Fruit fly (Drosophila melanogaster) whole organism, embryonic: ENCODE results near the gene ND-30.

Experiments
- BEAF-32 ChIP-seq: fragments of 200-800 bp; sonication (Bioruptor generic); optimal IDR thresholded peaks from 3 replicates; lab custom pipeline; 2017; ENCODE audit warnings: missing biosample characterization, missing genetic modification characterization, mild to moderate bottlenecking, moderate library complexity, missing genetic modification reagents
- Bgb ChIP-seq: fragments of 200-800 bp; sonication (Bioruptor generic); IDR thresholded peaks from 2 replicates; pipeline ENCODE4 v1.3.6; 2022; ENCODE audit warnings: missing biosample characterization, missing genetic modification characterization; ENCODE audit not compliant: partially characterized antibody
- CG10147 ChIP-seq: fragments of 200-800 bp; sonication (Bioruptor generic); optimal IDR thresholded peaks from 2 replicates; lab custom pipeline; 2019; ENCODE audit warnings: missing biosample characterization, mild to moderate bottlenecking, missing genetic modification characterization, moderate library complexity
- CG13775 ChIP-seq: fragments of 200-800 bp; sonication (Bioruptor generic); optimal IDR thresholded peaks from 3 replicates; lab custom pipeline; 2017; ENCODE audit warnings: missing biosample characterization, mild to moderate bottlenecking, missing genetic modification characterization
- CG14860 ChIP-seq: fragments of 200-800 bp; sonication (Bioruptor generic); IDR thresholded peaks from 3 replicates; pipeline ENCODE4 v1.3.6; 2022; ENCODE audit warnings: missing biosample characterization, missing genetic modification characterization; ENCODE audit not compliant: partially characterized antibody
- CG15479 ChIP-seq: fragments of 200-800 bp; sonication (Bioruptor generic); optimal IDR thresholded peaks from 3 replicates; lab custom pipeline; 2019; ENCODE audit warnings: missing biosample characterization, mild to moderate bottlenecking, missing genetic modification characterization, moderate library complexity
- CG15514 ChIP-seq: fragments of 200-800 bp; sonication (Bioruptor generic); optimal IDR thresholded peaks from 3 replicates; lab custom pipeline; 2017; ENCODE audit warnings: missing biosample characterization, missing genetic modification characterization, mild to moderate bottlenecking, moderate library complexity, missing genetic modification reagents
- CG17829 ChIP-seq: fragments of 200-800 bp; optimal IDR thresholded peaks from 2 replicates; lab custom pipeline; 2019; ENCODE audit warnings: missing biosample characterization, mild to moderate bottlenecking, missing genetic modification characterization, moderate library complexity
- CG2129 ChIP-seq: fragments of 200-800 bp; sonication (Bioruptor generic); IDR thresholded peaks from 2 replicates; pipeline ENCODE4 v1.3.6; 2022; ENCODE audit warnings: missing biosample characterization, missing genetic modification characterization; ENCODE audit not compliant: partially characterized antibody
- CG34224 ChIP-seq: fragments of 200-800 bp; sonication (Bioruptor generic); IDR thresholded peaks from 3 replicates; pipeline ENCODE4 v1.3.6; 2022; ENCODE audit warnings: missing biosample characterization, missing genetic modification characterization; ENCODE audit not compliant: partially characterized antibody
- CG42726 ChIP-seq: fragments of 200-800 bp; sonication (Bioruptor generic); IDR thresholded peaks from 2 replicates; pipeline ENCODE4 v1.3.6; 2022; ENCODE audit warnings: missing biosample characterization, missing genetic modification characterization; ENCODE audit not compliant: partially characterized antibody
- CG6272 ChIP-seq: fragments of 200-800 bp; sonication (Bioruptor generic); IDR thresholded peaks from 2 replicates; pipeline ENCODE4 v1.3.6; 2022; ENCODE audit warnings: missing biosample characterization, missing genetic modification characterization
- CG6791 ChIP-seq: fragments of 200-800 bp; sonication (Bioruptor generic); IDR thresholded peaks from 3 replicates; pipeline ENCODE4 v1.3.6; 2022; ENCODE audit warnings: missing biosample characterization, missing genetic modification characterization; ENCODE audit not compliant: partially characterized antibody
- CG8359 ChIP-seq: fragments of 200-800 bp; sonication (Bioruptor generic); optimal IDR thresholded peaks from 2 replicates; lab custom pipeline; 2017; ENCODE audit warnings: missing biosample characterization, mild to moderate bottlenecking, missing genetic modification characterization, borderline replicate concordance
- Dip3 ChIP-seq: fragments of 200-800 bp; sonication (Bioruptor generic); optimal IDR thresholded peaks from 3 replicates; lab custom pipeline; 2016; ENCODE audit warnings: missing biosample characterization, missing genetic modification characterization
- Dll ChIP-seq: fragments of 200-800 bp; sonication (Bioruptor generic); IDR thresholded peaks from 4 replicates; pipeline ENCODE4 v1.3.6; 2022; ENCODE audit warnings: missing biosample characterization, missing genetic modification characterization; ENCODE audit not compliant: partially characterized antibody
- Doc3 ChIP-seq: fragments of 200-800 bp; sonication (Bioruptor generic); IDR thresholded peaks from 3 replicates; pipeline ENCODE4 v1.3.6; 2022; ENCODE audit warnings: missing biosample characterization, missing genetic modification characterization; ENCODE audit not compliant: partially characterized antibody
- E2f2 ChIP-seq: fragments of 200-800 bp; sonication (Bioruptor generic); IDR thresholded peaks from 2 replicates; pipeline ENCODE4 v1.3.6; 2022; ENCODE audit warnings: missing biosample characterization, missing genetic modification characterization
- Ets65A ChIP-seq: fragments of 200-800 bp; sonication (Bioruptor generic); peaks from one replicate; lab custom pipeline; 2016; ENCODE audit warnings: missing biosample characterization, missing genetic modification characterization
- Opbp ChIP-seq: fragments of 200-800 bp; sonication (Bioruptor generic); IDR thresholded peaks from 3 replicates; pipeline ENCODE4 v1.3.6; 2022; ENCODE audit warnings: missing biosample characterization, missing genetic modification characterization; ENCODE audit not compliant: partially characterized antibody
- Sin3A ChIP-seq: fragments of >200 bp; optimal IDR thresholded peaks from 2 replicates; lab custom pipeline; 2018
- Spps ChIP-seq: fragments of 200-800 bp; sonication (Bioruptor generic); optimal IDR thresholded peaks from 2 replicates; lab custom pipeline; 2018; ENCODE audit warnings: missing biosample characterization, mild to moderate bottlenecking, missing genetic modification characterization
- Sry-δ ChIP-seq: fragments of 200-800 bp; sonication (Bioruptor generic); optimal IDR thresholded peaks from 2 replicates; lab custom pipeline; 2016; ENCODE audit warnings: missing biosample characterization, missing genetic modification characterization
- TFAM ChIP-seq: fragments of 200-800 bp; sonication (Bioruptor generic); optimal IDR thresholded peaks from 2 replicates; lab custom pipeline; 2017; ENCODE audit warnings: missing biosample characterization, missing genetic modification characterization, inconsistent platforms
- amos ChIP-seq: fragments of 200-800 bp; sonication (Bioruptor generic); IDR thresholded peaks from 2 replicates; pipeline ENCODE4 v1.3.6; 2022; ENCODE audit warnings: missing biosample characterization, missing genetic modification characterization; ENCODE audit not compliant: partially characterized antibody
- ato ChIP-seq: fragments of 200-800 bp; sonication (Bioruptor generic); IDR thresholded peaks from 2 replicates; pipeline ENCODE4 v1.3.6; 2022; ENCODE audit warnings: missing biosample characterization, missing genetic modification characterization; ENCODE audit not compliant: partially characterized antibody
- bbx ChIP-seq: fragments of 200-800 bp; sonication (Bioruptor generic); IDR thresholded peaks from 2 replicates; pipeline ENCODE4 v1.3.6; 2022; ENCODE audit warnings: missing biosample characterization, missing genetic modification characterization; ENCODE audit not compliant: partially characterized antibody
- crp ChIP-seq, 2 experiments: fragments of 200-800 bp; sonication (Bioruptor generic); optimal IDR thresholded peaks; 2 replicates in 1 of 2; 3 replicates in 1 of 2; lab custom pipeline; 2017; ENCODE audit warnings: missing biosample characterization in 2 of 2, missing genetic modification characterization in 2 of 2, mild to moderate bottlenecking in 1 of 2, moderate library complexity in 1 of 2
- cwo ChIP-seq: fragments of 200-800 bp; sonication (Bioruptor generic); optimal IDR thresholded peaks from 3 replicates; lab custom pipeline; 2017; ENCODE audit warnings: missing biosample characterization, missing genetic modification characterization, mild to moderate bottlenecking, moderate library complexity, missing genetic modification reagents
- dpn ChIP-seq, 2 experiments: fragments of 200-800 bp; sonication (Bioruptor generic); optimal IDR thresholded peaks; 3 replicates each; lab custom pipeline; 2016; ENCODE audit warnings: missing biosample characterization in 2 of 2, missing genetic modification characterization in 2 of 2
- gfzf ChIP-seq: fragments of 200-800 bp; sonication (Bioruptor generic); optimal IDR thresholded peaks from 2 replicates; lab custom pipeline; 2016; ENCODE audit warnings: missing biosample characterization, mild to moderate bottlenecking, missing genetic modification characterization, moderate library complexity
- ham ChIP-seq: fragments of 200-800 bp; sonication (Bioruptor generic); IDR thresholded peaks from 2 replicates; pipeline ENCODE4 v1.3.6; 2022; ENCODE audit warnings: missing biosample characterization, missing genetic modification characterization
- hb ChIP-seq: fragments of 200-800 bp; sonication (Bioruptor generic); IDR thresholded peaks from 3 replicates; pipeline ENCODE4 v1.3.6; 2022; ENCODE audit warnings: missing biosample characterization, missing genetic modification characterization; ENCODE audit not compliant: partially characterized antibody
- hbn ChIP-seq: fragments of 200-800 bp; sonication (Bioruptor generic); IDR thresholded peaks from 2 replicates; pipeline ENCODE4 v1.3.6; 2022; ENCODE audit warnings: missing biosample characterization, missing genetic modification characterization; ENCODE audit not compliant: partially characterized antibody
- hkb ChIP-seq, 2 experiments: fragments of 200-800 bp in 1 of 2; fragments of >200 bp in 1 of 2; sonication (Bioruptor generic) in 1 of 2; IDR thresholded peaks in 1 of 2; optimal IDR thresholded peaks in 1 of 2; 2 replicates each; pipeline versions ENCODE4 v1.3.6 to Lab custom; 2017 to 2022; ENCODE audit warnings: missing biosample characterization in 1 of 2, missing genetic modification characterization in 1 of 2
- inv ChIP-seq: fragments of 200-800 bp; sonication (Bioruptor generic); IDR thresholded peaks from 2 replicates; pipeline ENCODE4 v1.3.6; 2022; ENCODE audit warnings: missing biosample characterization, missing genetic modification characterization; ENCODE audit not compliant: partially characterized antibody
- knrl ChIP-seq: fragments of 200-800 bp; sonication (Bioruptor generic); IDR thresholded peaks from 3 replicates; pipeline ENCODE4 v1.3.6; 2022; ENCODE audit warnings: missing biosample characterization, missing genetic modification characterization; ENCODE audit not compliant: partially characterized antibody
- lab ChIP-seq: fragments of 200-800 bp; sonication (Bioruptor generic); optimal IDR thresholded peaks from 3 replicates; lab custom pipeline; 2017; ENCODE audit warnings: missing biosample characterization, missing genetic modification characterization, mild to moderate bottlenecking, moderate library complexity, missing genetic modification reagents
- nerfin-2 ChIP-seq: fragments of 200-800 bp; sonication (Bioruptor generic); IDR thresholded peaks from 2 replicates; pipeline ENCODE4 v1.3.6; 2022; ENCODE audit warnings: missing biosample characterization, missing genetic modification characterization; ENCODE audit not compliant: partially characterized antibody
- onecut ChIP-seq: fragments of 200-800 bp; sonication (Bioruptor generic); IDR thresholded peaks from 2 replicates; pipeline ENCODE4 v1.3.6; 2022; ENCODE audit warnings: missing biosample characterization, missing genetic modification characterization
- pzg ChIP-seq: fragments of 200-800 bp; sonication (Bioruptor generic); optimal IDR thresholded peaks from 3 replicates; lab custom pipeline; 2018; ENCODE audit warnings: missing biosample characterization, mild to moderate bottlenecking, missing genetic modification characterization, moderate library complexity
- ro ChIP-seq: fragments of 200-800 bp; sonication (Bioruptor generic); IDR thresholded peaks from 2 replicates; pipeline ENCODE4 v1.3.6; 2022; ENCODE audit warnings: missing biosample characterization, missing genetic modification characterization
- row ChIP-seq: fragments of 200-800 bp; sonication (Bioruptor generic); IDR thresholded peaks from 3 replicates; pipeline ENCODE4 v1.3.6; 2022; ENCODE audit warnings: missing biosample characterization, missing genetic modification characterization
- so ChIP-seq: fragments of 200-800 bp; sonication (Bioruptor generic); IDR thresholded peaks from 3 replicates; pipeline ENCODE4 v1.3.6; 2022; ENCODE audit warnings: missing biosample characterization, missing genetic modification characterization
- tna ChIP-seq: fragments of 200-800 bp; sonication (Bioruptor generic); IDR thresholded peaks from 2 replicates; pipeline ENCODE4 v1.3.6; 2022; ENCODE audit warnings: missing biosample characterization, missing genetic modification characterization; ENCODE audit not compliant: partially characterized antibody
- unc-4 ChIP-seq: fragments of 200-800 bp; sonication (Bioruptor generic); IDR thresholded peaks from 2 replicates; pipeline ENCODE4 v1.3.6; 2022; ENCODE audit warnings: missing biosample characterization, missing genetic modification characterization; ENCODE audit not compliant: partially characterized antibody

The ND-30 gene

dm6 chr3L:3192333-3192894, 33.0 kb upstream of the ND-30 start, which contains the start of gene CG14965 (continued):
- peak; percentile 87 for TF ChIP-seq CG14860
- peak; percentile 89 for TF ChIP-seq Bgb
- TF ChIP-seq gfzf (GFP tag; lab: Kevin White, UChicago): no peak
- peak; percentile 86 for TF ChIP-seq CG2129 (GFP tag; lab: Robert Waterston, UW)
- peak; percentile 90 for TF ChIP-seq Doc3
- TF ChIP-seq bbx (GFP tag; lab: Robert Waterston, UW): peak; percentile 79
- TF ChIP-seq CG6791 (GFP tag; lab: Robert Waterston, UW): peak; percentile 86
- TF ChIP-seq knrl (GFP tag; lab: Robert Waterston, UW): peak; percentile 91
- no peak for TF ChIP-seq dpn (GFP tag; optimal IDR thresholded peaks at IDR 0.05; lab: Kevin White, UChicago)
- no peak for TF ChIP-seq CG8359 (GFP tag; lab: Kevin White, UChicago)
- peak; percentile 64 for TF ChIP-seq pzg
- TF ChIP-seq inv (GFP tag; lab: Robert Waterston, UW): peak; percentile 86
- peak; percentile 95 for TF ChIP-seq BEAF-32
- no peak for TF ChIP-seq ro (GFP tag; lab: Robert Waterston, UW)
- peak; percentile 75 for TF ChIP-seq ato
- peak; percentile 95 for TF ChIP-seq unc-4
- TF ChIP-seq TFAM (GFP tag; lab: Kevin White, UChicago): no peak
- peak; percentile 30; the same call in 1 of the 2 replicates for TF ChIP-seq CG6272 (GFP tag; lab: Robert Waterston, UW)
- TF ChIP-seq CG13775: no peak
- peak; percentile 86 for TF ChIP-seq hbn (GFP tag; lab: Robert Waterston, UW)
- peak; percentile 97 for TF ChIP-seq Dll (GFP tag; lab: Robert Waterston, UW)
- TF ChIP-seq E2f2 (GFP tag; lab: Robert Waterston, UW): peak; percentile 42
- TF ChIP-seq hb (GFP tag; lab: Robert Waterston, UW): peak; percentile 87
- TF ChIP-seq Spps (tag; lab: Kevin White, UChicago): no peak
- TF ChIP-seq cwo (GFP tag; lab: Kevin White, UChicago): no peak
- no peak for TF ChIP-seq CG10147 (GFP tag; lab: Kevin White, UChicago)
- TF ChIP-seq CG34224: peak; percentile 84
- TF ChIP-seq Sin3A: peak; percentile 84
- TF ChIP-seq Opbp (GFP tag; lab: Robert Waterston, UW): peak; percentile 82; the same call in 2 of the 3 replicates
- no peak for TF ChIP-seq CG17829
- TF ChIP-seq crp (GFP tag; optimal IDR thresholded peaks at IDR 0.05; lab: Kevin White, UChicago): peak in 1 of 2 experiments; percentile 81
- peak; percentile 34 for TF ChIP-seq hkb (optimal IDR thresholded peaks at IDR 0.05; lab: Kevin White, UChicago)
- TF ChIP-seq hkb (GFP tag; IDR thresholded peaks at IDR 0.05; lab: Robert Waterston, UW): no peak
- no peak for TF ChIP-seq so (GFP tag; lab: Robert Waterston, UW)
- TF ChIP-seq onecut: no peak
- TF ChIP-seq Ets65A (GFP tag; lab: Kevin White, UChicago): peak; percentile 73
- TF ChIP-seq amos (GFP tag; lab: Robert Waterston, UW): peak; percentile 87
- peak; percentile 99 for TF ChIP-seq CG15514
- peak; percentile 27; the same call in 1 of the 2 replicates for TF ChIP-seq CG42726 (GFP tag; lab: Robert Waterston, UW)
- peak; percentile 95 for TF ChIP-seq Sry-δ (GFP tag; lab: Kevin White, UChicago)
- peak; percentile 78 for TF ChIP-seq tna (GFP tag; lab: Robert Waterston, UW)
- no peak for TF ChIP-seq Dip3 (GFP tag; lab: Kevin White, UChicago)
- TF ChIP-seq ham: no peak
- TF ChIP-seq lab (GFP tag; lab: Kevin White, UChicago): no peak
- TF ChIP-seq nerfin-2: peak; percentile 90
- peak; percentile 50; the same call in 2 of the 3 replicates for TF ChIP-seq row
- TF ChIP-seq CG15479 (GFP tag; lab: Kevin White, UChicago): peak; percentile 79
